Worm (Caenorhabditis elegans): ENCODE data around the gene penr-1.
A peak's percentile ranks its signal among the peaks of the same experiment; 100 is the strongest.

DNA sequence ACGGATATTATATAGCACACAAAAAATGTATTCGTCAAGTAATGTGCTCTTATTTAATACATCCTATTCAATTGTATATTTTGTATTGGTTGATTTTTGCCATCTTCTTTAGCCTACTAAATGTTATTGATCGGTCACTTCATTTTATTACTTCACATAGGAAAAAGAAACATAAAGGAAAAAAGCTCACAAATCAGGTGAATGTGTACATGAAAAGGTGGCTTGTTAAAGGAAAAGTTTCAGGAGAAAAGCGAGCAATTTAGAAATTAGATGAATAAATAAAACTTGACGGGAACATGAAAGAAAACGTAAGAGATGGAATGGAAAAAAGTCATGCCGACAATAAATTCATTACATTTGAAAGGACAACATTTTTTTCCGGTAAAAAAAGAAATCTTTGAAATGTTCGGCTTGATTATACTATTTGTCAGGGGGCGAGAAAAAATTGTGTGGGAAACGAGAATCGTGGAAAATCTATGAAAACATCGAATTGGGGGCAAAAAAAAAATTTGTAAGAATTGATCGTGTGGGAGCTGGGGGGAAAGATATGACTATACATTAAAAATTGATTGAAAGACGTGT, 6.2 kb downstream of the penr-1 start:
- TF ChIP-seq daf-12 (tag; optimal IDR thresholded peaks at IDR 0.05) (no peak), nhr-48 (tag; optimal IDR thresholded peaks at IDR 0.05) (no peak), jun-1 (tag; optimal IDR thresholded peaks at IDR 0.05) (no peak), zip-11 (GFP tag; IDR thresholded peaks at IDR 0.05) (no peak), spr-3 (GFP tag; optimal IDR thresholded peaks at IDR 0.05) (no peak), daf-16 (GFP tag; optimal IDR thresholded peaks at IDR 0.05) (peak in 1 of 2 experiments; percentile 82), daf-16 (tag; optimal IDR thresholded peaks at IDR 0.05) (peak; percentile 31), nhr-28 (tag; optimal IDR thresholded peaks at IDR 0.05) (no peak), pqm-1 (tag; optimal IDR thresholded peaks at IDR 0.05) (no peak), php-3 (GFP tag; IDR thresholded peaks at IDR 0.05) (no peak), fos-1 (tag; optimal IDR thresholded peaks at IDR 0.05) (no peak), ama-1 (optimal IDR thresholded peaks at IDR 0.05) (peak; percentile 47), snpc-4 (tag; optimal IDR thresholded peaks at IDR 0.05) (no peak), Y75B8A.6 (GFP tag; IDR thresholded peaks at IDR 0.05) (0 out of 2 replicates have a peak, but pooled peaks have one; percentile 5)

Measured in whole organism, L4 larva.